Fruit fly (Drosophila melanogaster) whole organism, wandering third instar larva: ENCODE measurements around the gene Peritrophin-15b.
A peak's percentile ranks its signal among the peaks of the same experiment; 100 is the strongest.

ENCODE experiments used
- Abd-B ChIP-seq: fragments of >200 bp; optimal IDR thresholded peaks from 2 replicates; lab custom pipeline; 2017; ENCODE audit warnings: missing biosample characterization, missing genetic modification characterization
- CG32264 ChIP-seq: fragments of 200-800 bp; sonication (Bioruptor generic); optimal IDR thresholded peaks from 2 replicates; lab custom pipeline; 2016; ENCODE audit warnings: missing biosample characterization, missing genetic modification characterization
- CG9705 ChIP-seq: fragments of 200-800 bp; sonication (Bioruptor generic); optimal IDR thresholded peaks from 2 replicates; lab custom pipeline; 2018; ENCODE audit warnings: missing biosample characterization, mild to moderate bottlenecking, missing genetic modification characterization
- CrebA ChIP-seq: fragments of 200-800 bp; sonication (Bioruptor generic); optimal IDR thresholded peaks from 2 replicates; lab custom pipeline; 2016; ENCODE audit warnings: missing biosample characterization, mild to moderate bottlenecking, missing genetic modification characterization, borderline replicate concordance
- Dfd ChIP-seq: fragments of >200 bp; optimal IDR thresholded peaks from 2 replicates; lab custom pipeline; 2017; ENCODE audit warnings: missing biosample characterization, missing genetic modification characterization
- Dif ChIP-seq: fragments of 200-275, 200-300 bp; sonication (Bioruptor generic); optimal IDR thresholded peaks from 2 replicates; lab custom pipeline; 2018; ENCODE audit warnings: missing biosample characterization, missing genetic modification characterization; ENCODE audit not compliant: partially characterized antibody
- HLH106 ChIP-seq: fragments of 200-800 bp; optimal IDR thresholded peaks from 3 replicates; lab custom pipeline; 2019; ENCODE audit warnings: missing biosample characterization, mild to moderate bottlenecking, missing genetic modification characterization, moderate library complexity
- Hnf4 ChIP-seq: fragments of 200-800 bp; sonication (Bioruptor generic); optimal IDR thresholded peaks from 2 replicates; lab custom pipeline; 2016; ENCODE audit warnings: missing biosample characterization, mild to moderate bottlenecking, missing genetic modification characterization
- Hr78 ChIP-seq: fragments of >200 bp; optimal IDR thresholded peaks from 2 replicates; lab custom pipeline; 2017; ENCODE audit warnings: missing biosample characterization, missing genetic modification characterization
- Jra ChIP-seq: sonication (Bioruptor generic); optimal IDR thresholded peaks from 2 replicates; lab custom pipeline; 2016; ENCODE audit warnings: missing biosample characterization, missing genetic modification characterization
- Mio ChIP-seq: sonication (Bioruptor generic); optimal IDR thresholded peaks from 2 replicates; lab custom pipeline; 2016; ENCODE audit warnings: missing biosample characterization, missing genetic modification characterization
- Myc ChIP-seq: fragments of >200 bp; optimal IDR thresholded peaks from 2 replicates; lab custom pipeline; 2017
- OdsH ChIP-seq: fragments of 200-800 bp; sonication (Bioruptor generic); optimal IDR thresholded peaks from 2 replicates; lab custom pipeline; 2016; ENCODE audit warnings: missing biosample characterization, mild to moderate bottlenecking, missing genetic modification characterization
- Rel ChIP-seq, 2 experiments: fragments of 200-800 bp; sonication (Bioruptor generic) in 1 of 2; optimal IDR thresholded peaks; 2 replicates in 1 of 2; 3 replicates in 1 of 2; lab custom pipeline; 2016 to 2019; ENCODE audit warnings: mild to moderate bottlenecking in 2 of 2, missing biosample characterization in 2 of 2, missing genetic modification characterization in 2 of 2, moderate library complexity in 1 of 2
- Sp1 ChIP-seq: fragments of 200-800 bp; sonication (Bioruptor generic); optimal IDR thresholded peaks from 3 replicates; lab custom pipeline; 2019; ENCODE audit warnings: missing biosample characterization, mild to moderate bottlenecking, missing genetic modification characterization, moderate library complexity
- Vsx2 ChIP-seq: fragments of 200-300, 225-300 bp; sonication (Bioruptor generic); optimal IDR thresholded peaks from 2 replicates; lab custom pipeline; 2018; ENCODE audit warnings: missing biosample characterization, missing genetic modification characterization; ENCODE audit not compliant: partially characterized antibody
- brk ChIP-seq: fragments of 200-800 bp; sonication (Bioruptor generic); optimal IDR thresholded peaks from 2 replicates; lab custom pipeline; 2016; ENCODE audit warnings: missing biosample characterization, mild to moderate bottlenecking, missing genetic modification characterization
- dl ChIP-seq, 2 experiments: fragments of 175-275, 200-275 bp in 1 of 2; fragments of 200-275 bp in 1 of 2; sonication (Bioruptor generic); optimal IDR thresholded peaks; lab custom pipeline; 2018; ENCODE audit warnings: mild to moderate bottlenecking in 2 of 2, missing biosample characterization in 2 of 2, missing genetic modification characterization in 2 of 2, moderate library complexity in 2 of 2; ENCODE audit not compliant: partially characterized antibody in 2 of 2, insufficient read depth in 1 of 2
- dmrt93B ChIP-seq: fragments of 200-800 bp; sonication (Bioruptor generic); optimal IDR thresholded peaks from 2 replicates; lab custom pipeline; 2018; ENCODE audit warnings: missing biosample characterization, mild to moderate bottlenecking, missing genetic modification characterization
- dsf ChIP-seq: sonication (Bioruptor generic); optimal IDR thresholded peaks from 2 replicates; lab custom pipeline; 2016; ENCODE audit warnings: missing biosample characterization, missing genetic modification characterization, borderline replicate concordance
- foxo ChIP-seq, 2 experiments: fragments of 200-800 bp; sonication (Bioruptor generic); optimal IDR thresholded peaks; 2 replicates in 1 of 2; 3 replicates in 1 of 2; lab custom pipeline; 2016 to 2017; ENCODE audit warnings: missing biosample characterization in 2 of 2, missing genetic modification characterization in 2 of 2
- fru ChIP-seq: fragments of 200-800 bp; sonication (Bioruptor generic); optimal IDR thresholded peaks from 3 replicates; lab custom pipeline; 2016; ENCODE audit warnings: missing biosample characterization, mild to moderate bottlenecking, missing genetic modification characterization
- h ChIP-seq: fragments of 200-800 bp; sonication (Bioruptor generic); optimal IDR thresholded peaks from 3 replicates; lab custom pipeline; 2016; ENCODE audit warnings: missing biosample characterization, mild to moderate bottlenecking, missing genetic modification characterization
- jim ChIP-seq: fragments of 175-275, 200-325 bp; sonication (Bioruptor generic); optimal IDR thresholded peaks from 2 replicates; lab custom pipeline; 2016; ENCODE audit warnings: missing biosample characterization, mild to moderate bottlenecking, missing genetic modification characterization
- lola ChIP-seq: fragments of >200 bp; optimal IDR thresholded peaks from 2 replicates; lab custom pipeline; 2017; ENCODE audit warnings: missing biosample characterization, missing genetic modification characterization
- pan ChIP-seq: fragments of >200 bp; optimal IDR thresholded peaks from 2 replicates; lab custom pipeline; 2017
- psq ChIP-seq: fragments of 200-800 bp; sonication (Bioruptor generic); optimal IDR thresholded peaks from 3 replicates; lab custom pipeline; 2017; ENCODE audit warnings: missing biosample characterization, mild to moderate bottlenecking, missing genetic modification characterization, moderate library complexity
- rgr ChIP-seq: fragments of 200-800 bp; sonication (Bioruptor generic); optimal IDR thresholded peaks from 3 replicates; lab custom pipeline; 2016; ENCODE audit warnings: missing biosample characterization, mild to moderate bottlenecking, missing genetic modification characterization
- sv ChIP-seq: fragments of 200-800 bp; sonication (Bioruptor generic); optimal IDR thresholded peaks from 3 replicates; lab custom pipeline; 2016; ENCODE audit warnings: missing biosample characterization, missing genetic modification characterization
- tai ChIP-seq: sonication (Bioruptor generic); optimal IDR thresholded peaks from 2 replicates; lab custom pipeline; 2016; ENCODE audit warnings: missing biosample characterization, missing genetic modification characterization
- usp ChIP-seq: fragments of >200 bp; optimal IDR thresholded peaks from 2 replicates; lab custom pipeline; 2017; ENCODE audit warnings: missing biosample characterization, missing genetic modification characterization
- woc ChIP-seq: sonication (Bioruptor generic); optimal IDR thresholded peaks from 2 replicates; lab custom pipeline; 2016; ENCODE audit warnings: missing biosample characterization, mild to moderate bottlenecking, missing genetic modification characterization

Gene Peritrophin-15b

DNA sequence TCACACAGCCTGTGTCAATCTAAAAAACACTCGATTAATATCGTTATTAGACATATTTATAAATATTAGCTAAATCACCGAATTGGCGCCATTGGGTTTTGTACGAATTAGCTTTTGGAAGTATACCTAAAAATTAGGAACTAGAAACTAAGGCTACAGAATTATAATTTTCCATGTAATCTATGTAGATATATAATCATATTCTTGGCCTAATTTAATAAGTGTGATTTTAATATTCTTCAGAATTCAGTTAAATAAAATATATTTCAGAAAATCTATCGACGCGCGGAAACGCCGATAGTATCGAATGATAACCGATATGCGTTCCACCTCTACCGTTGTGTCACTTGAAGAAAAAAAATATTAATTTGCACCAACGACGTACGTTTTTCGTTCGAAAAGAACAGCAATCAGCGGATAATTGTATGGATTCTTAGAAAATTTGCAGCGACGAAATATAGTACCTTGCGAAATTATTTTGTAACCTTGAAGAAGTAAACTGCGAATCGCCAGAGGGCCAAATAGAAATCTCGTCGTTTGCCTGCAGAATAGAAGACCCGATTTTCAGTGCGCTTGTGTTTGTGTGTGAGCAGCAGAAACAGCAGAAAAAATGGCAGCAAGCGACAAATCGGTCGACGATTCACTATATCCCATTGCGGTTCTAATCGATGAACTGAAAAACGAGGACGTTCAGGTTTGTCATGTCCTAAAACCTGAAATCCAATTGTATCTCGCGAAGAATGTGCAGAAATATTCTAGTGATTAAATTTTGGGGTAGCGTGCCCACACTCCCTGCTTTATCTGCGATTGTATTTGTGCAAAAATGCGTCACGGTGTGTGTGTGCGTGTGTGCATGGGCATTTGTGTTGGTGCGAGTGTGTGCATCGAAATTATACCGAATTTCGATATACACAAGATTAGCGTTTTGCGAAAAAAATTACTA lies 28.8 kb downstream of the Peritrophin-15b start, which contains the start of gene Pp2A-29B (continued):
- TF ChIP-seq tai (GFP tag; lab: Kevin White, UChicago) (no peak), rgr (GFP tag; lab: Kevin White, UChicago) (peak; percentile 38), Sp1 (GFP tag; lab: Kevin White, UChicago) (peak; percentile 33), psq (GFP tag; lab: Kevin White, UChicago) (no peak), dsf (GFP tag; lab: Kevin White, UChicago) (peak; percentile 54), Abd-B (GFP tag; lab: Kevin White, UChicago) (no peak)

DNA sequence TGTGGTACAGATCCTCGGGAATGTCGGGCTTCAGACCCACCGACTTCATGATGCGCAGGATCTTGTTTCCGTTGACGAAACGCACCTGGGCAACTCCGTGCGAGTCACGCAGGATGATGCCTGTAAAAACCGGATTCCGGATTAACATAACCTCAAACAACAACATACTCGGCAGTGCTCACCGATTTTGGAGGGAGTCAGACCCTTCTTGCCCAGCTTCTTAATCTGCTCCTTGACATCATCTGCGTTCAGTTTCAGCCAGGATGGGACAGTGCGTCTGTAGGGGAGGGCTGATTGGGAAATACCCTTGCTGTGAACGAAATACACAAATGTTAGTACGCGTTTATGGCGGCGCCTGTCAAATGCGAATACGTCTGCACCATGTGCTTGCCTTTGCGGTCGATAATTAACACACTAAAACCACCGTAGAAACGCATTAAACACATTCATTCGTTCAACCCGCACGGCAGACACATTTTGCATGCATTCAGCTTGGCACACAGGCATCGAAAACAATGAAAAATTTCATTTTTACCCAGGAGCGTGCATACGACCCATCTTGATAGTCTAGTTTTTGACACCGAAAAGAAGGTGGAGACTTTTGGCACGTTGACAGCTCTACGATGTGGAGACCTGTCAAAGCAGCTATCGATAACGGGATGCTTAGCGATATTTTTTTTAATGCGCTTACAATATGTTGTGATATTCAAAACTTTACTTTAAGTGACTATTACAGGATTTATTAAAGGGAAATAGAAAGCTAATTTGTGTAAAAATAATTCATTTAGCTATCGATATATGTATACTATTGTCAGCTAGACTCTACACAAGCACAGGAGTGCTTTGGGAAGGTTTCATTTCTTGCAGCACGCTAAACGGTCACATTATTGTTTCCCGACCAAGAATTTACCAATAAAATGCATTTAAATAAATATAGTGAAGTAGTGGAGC lies 30.5 kb downstream of the Peritrophin-15b start, which contains the start of the genes RpS13 and CSN8:
Gene RpS13, minus strand, starts transcription at position 657 of the 951 bp plus-strand sequence.
Gene CSN8, plus strand, starts transcription at position 850 of the 951 bp plus-strand sequence.
- TF ChIP-seq Dif (no peak), Dfd (GFP tag; lab: Kevin White, UChicago) (no peak), rgr (GFP tag; lab: Kevin White, UChicago) (peak; percentile 36), Hnf4 (GFP tag; lab: Kevin White, UChicago) (peak; percentile 32), pan (lab: Kevin White, UChicago) (no peak), sv (no peak), brk (GFP tag; lab: Kevin White, UChicago) (peak; percentile 38), OdsH (GFP tag; lab: Kevin White, UChicago) (no peak), fru (GFP tag; lab: Kevin White, UChicago) (peak; percentile 20), tai (GFP tag; lab: Kevin White, UChicago) (peak; percentile 48), Sp1 (GFP tag; lab: Kevin White, UChicago) (peak; percentile 58), h (GFP tag; lab: Kevin White, UChicago) (peak; percentile 58), HLH106 (tag; lab: Kevin White, UChicago) (no peak), woc (peak; percentile 7), usp (GFP tag; lab: Kevin White, UChicago) (no peak), Rel (GFP tag; optimal IDR thresholded peaks at IDR 0.05; lab: Kevin White, UChicago) (no peak), Rel (tag; optimal IDR thresholded peaks at IDR 0.05; lab: Kevin White, UChicago) (peak; percentile 3), CG9705 (peak; percentile 9), Myc (lab: Kevin White, UChicago) (peak; percentile 62)
- TF ChIP-seq, all 38 proteins: peak for 11

DNA sequence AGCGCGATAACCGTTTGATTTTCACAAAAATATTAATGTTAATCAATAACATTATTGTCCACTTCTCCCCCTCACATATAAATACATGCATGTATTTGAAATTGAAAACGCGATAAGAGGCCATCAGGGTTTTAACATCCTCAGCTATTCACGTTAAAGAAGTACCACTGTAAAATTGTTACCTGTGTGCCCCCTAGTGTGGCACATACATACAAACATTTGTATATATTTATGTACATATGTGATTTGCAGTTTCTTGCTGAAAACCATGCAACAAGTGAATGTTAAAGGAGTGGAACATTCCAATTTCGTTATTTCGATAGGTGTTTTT lies 31.8 kb downstream of the Peritrophin-15b start:
- no peak for TF ChIP-seq rgr (GFP tag; lab: Kevin White, UChicago)
- no peak for TF ChIP-seq Dfd (GFP tag; lab: Kevin White, UChicago)
- TF ChIP-seq Rel (GFP tag; optimal IDR thresholded peaks at IDR 0.05; lab: Kevin White, UChicago): no peak
- TF ChIP-seq Rel (tag; optimal IDR thresholded peaks at IDR 0.05; lab: Kevin White, UChicago): no peak
- no peak for TF ChIP-seq brk (GFP tag; lab: Kevin White, UChicago)
- no peak for TF ChIP-seq Sp1 (GFP tag; lab: Kevin White, UChicago)
- TF ChIP-seq woc: no peak
- no peak for TF ChIP-seq psq (GFP tag; lab: Kevin White, UChicago)
- no peak for TF ChIP-seq lola (GFP tag; lab: Kevin White, UChicago)
- TF ChIP-seq h (GFP tag; lab: Kevin White, UChicago): no peak
- TF ChIP-seq CG32264 (GFP tag; lab: Kevin White, UChicago): no peak
- no peak for TF ChIP-seq HLH106 (tag; lab: Kevin White, UChicago)
- TF ChIP-seq foxo (GFP tag; optimal IDR thresholded peaks at IDR 0.05; lab: Kevin White, UChicago): no peak
- TF ChIP-seq Dif: no peak
- no peak for TF ChIP-seq Myc (lab: Kevin White, UChicago)
- no peak for TF ChIP-seq Hnf4 (GFP tag; lab: Kevin White, UChicago)
- TF ChIP-seq dl (GFP tag; optimal IDR thresholded peaks at IDR 0.05; lab: Kevin White, UChicago; ENCODE audit: insufficient read depth in 1 of 2, partially characterized antibody in 2 of 2): no peak

- no peak for TF ChIP-seq Abd-B (GFP tag; lab: Kevin White, UChicago)
- TF ChIP-seq Hnf4 (GFP tag; lab: Kevin White, UChicago): peak; percentile 86
- peak; percentile 83 for TF ChIP-seq Jra (GFP tag; lab: Kevin White, UChicago)
- TF ChIP-seq jim (GFP tag; lab: Kevin White, UChicago): no peak
- TF ChIP-seq Dfd (GFP tag; lab: Kevin White, UChicago): no peak
- TF ChIP-seq CrebA (GFP tag; lab: Kevin White, UChicago): no peak
- peak in 1 of 2 experiments; percentile 90 for TF ChIP-seq foxo (GFP tag; optimal IDR thresholded peaks at IDR 0.05; lab: Kevin White, UChicago)
- TF ChIP-seq woc: peak; percentile 93
- TF ChIP-seq Myc (lab: Kevin White, UChicago): no peak
- TF ChIP-seq dsf (GFP tag; lab: Kevin White, UChicago): no peak
- TF ChIP-seq CG9705: peak; percentile 53
- peak; percentile 82 for TF ChIP-seq psq (GFP tag; lab: Kevin White, UChicago)
- TF ChIP-seq dmrt93B (GFP tag; lab: Kevin White, UChicago): peak; percentile 66
- no peak for TF ChIP-seq usp (GFP tag; lab: Kevin White, UChicago)
- TF ChIP-seq h (GFP tag; lab: Kevin White, UChicago): peak; percentile 89
- no peak for TF ChIP-seq Rel (GFP tag; optimal IDR thresholded peaks at IDR 0.05; lab: Kevin White, UChicago)
- peak; percentile 41 for TF ChIP-seq Rel (tag; optimal IDR thresholded peaks at IDR 0.05; lab: Kevin White, UChicago)
- peak; percentile 63 for TF ChIP-seq tai (GFP tag; lab: Kevin White, UChicago)
- TF ChIP-seq Mio (GFP tag; lab: Kevin White, UChicago): no peak
- peak; percentile 72 for TF ChIP-seq brk (GFP tag; lab: Kevin White, UChicago)
- TF ChIP-seq Dif: peak; percentile 33
- peak; percentile 49 for TF ChIP-seq Vsx2
- TF ChIP-seq Hr78 (GFP tag; lab: Kevin White, UChicago): no peak
- TF ChIP-seq OdsH (GFP tag; lab: Kevin White, UChicago): peak; percentile 91
Measured at dm6 chr2L:8362273-8362954, 32.3 kb downstream of the Peritrophin-15b start, which contains the start of gene CG7627. TSS of gene CG7627 (minus strand) at chr2L:8362469.
